Worm (Caenorhabditis elegans) whole organism, L2 larva: ENCODE data around the gene C07H6.9.

Experiments used
- C34F6.9 ChIP-seq: fragments of 150-350 bp; optimal IDR thresholded peaks from 2 replicates; lab custom pipeline; 2014; ENCODE audit warnings: missing biosample characterization, missing genetic modification characterization
- F13H6.1 ChIP-seq: sonication (generic microtip); optimal IDR thresholded peaks from 2 replicates; lab custom pipeline; 2016; ENCODE audit warnings: missing genetic modification characterization, missing compliant biosample characterization
- R02D3.7 ChIP-seq: fragments of 150-350 bp; optimal IDR thresholded peaks from 2 replicates; lab custom pipeline; 2014; ENCODE audit warnings: missing biosample characterization, missing genetic modification characterization
- Y55F3AM.14 ChIP-seq: fragments of 200-800 bp; sonication (Bioruptor generic); optimal IDR thresholded peaks from 2 replicates; lab custom pipeline; 2018; ENCODE audit warnings: mild to moderate bottlenecking, missing genetic modification characterization, missing compliant biosample characterization
- ZK546.5 ChIP-seq: sonication (generic microtip); optimal IDR thresholded peaks from 2 replicates; lab custom pipeline; 2017; ENCODE audit warnings: missing biosample characterization, missing genetic modification characterization
- alr-1 ChIP-seq: fragments of 150-350 bp; optimal IDR thresholded peaks from 2 replicates; lab custom pipeline; 2014; ENCODE audit warnings: missing biosample characterization, missing genetic modification characterization
- blmp-1 ChIP-seq: sonication (generic microtip); optimal IDR thresholded peaks from 2 replicates; lab custom pipeline; 2017; ENCODE audit warnings: missing genetic modification characterization, mild to moderate bottlenecking, missing compliant biosample characterization, antibody characterized with exemption, moderate library complexity; ENCODE audit not compliant: insufficient read depth
- ceh-16 ChIP-seq: fragments of 150-350 bp; optimal IDR thresholded peaks from 2 replicates; lab custom pipeline; 2014; ENCODE audit warnings: missing biosample characterization, missing genetic modification characterization
- crh-2 ChIP-seq: sonication (generic microtip); optimal IDR thresholded peaks from 2 replicates; lab custom pipeline; 2017; ENCODE audit warnings: missing biosample characterization, missing genetic modification characterization
- dmd-4 ChIP-seq: sonication (generic microtip); optimal IDR thresholded peaks from 2 replicates; lab custom pipeline; 2017; ENCODE audit warnings: missing biosample characterization, missing genetic modification characterization
- egl-27 ChIP-seq: sonication (generic microtip); optimal IDR thresholded peaks from 3 replicates; lab custom pipeline; 2017; ENCODE audit warnings: missing biosample characterization, missing genetic modification reagents, missing genetic modification characterization
- elt-1 ChIP-seq: fragments of 150-350 bp; optimal IDR thresholded peaks from 2 replicates; lab custom pipeline; 2014; ENCODE audit warnings: missing biosample characterization, missing genetic modification characterization
- elt-3 ChIP-seq: sonication (generic microtip); optimal IDR thresholded peaks from 2 replicates; lab custom pipeline; 2017; ENCODE audit warnings: missing biosample characterization, missing genetic modification characterization
- gmeb-1 ChIP-seq: fragments of 150-350 bp; optimal IDR thresholded peaks from 2 replicates; lab custom pipeline; 2014; ENCODE audit warnings: missing biosample characterization, missing genetic modification characterization
- lin-11 ChIP-seq: fragments of 150-350 bp; sonication (generic microtip); optimal IDR thresholded peaks from 2 replicates; lab custom pipeline; 2014; ENCODE audit warnings: missing biosample characterization, missing genetic modification characterization, inconsistent platforms, mixed read lengths
- lin-39 ChIP-seq: fragments of 150-350 bp; optimal IDR thresholded peaks from 2 replicates; lab custom pipeline; 2014; ENCODE audit warnings: missing biosample characterization, missing genetic modification reagents, missing genetic modification characterization
- lsy-2 ChIP-seq, 2 experiments: fragments of 150-350 bp in 1 of 2; sonication (generic microtip) in 1 of 2; optimal IDR thresholded peaks; 2 replicates each; lab custom pipeline; 2014 to 2017; ENCODE audit warnings: missing biosample characterization in 2 of 2, missing genetic modification characterization in 2 of 2
- mab-5 ChIP-seq: fragments of 150-350 bp; optimal IDR thresholded peaks from 2 replicates; lab custom pipeline; 2014; ENCODE audit warnings: missing biosample characterization, missing genetic modification characterization
- mbf-1 ChIP-seq: sonication (generic microtip); optimal IDR thresholded peaks from 2 replicates; lab custom pipeline; 2017; ENCODE audit warnings: missing biosample characterization, missing genetic modification characterization
- nhr-10 ChIP-seq: sonication (generic microtip); optimal IDR thresholded peaks from 2 replicates; lab custom pipeline; 2017; ENCODE audit warnings: missing biosample characterization, missing genetic modification characterization
- nhr-12 ChIP-seq: fragments of 150-350 bp; optimal IDR thresholded peaks from 2 replicates; lab custom pipeline; 2014; ENCODE audit warnings: missing biosample characterization, missing genetic modification characterization
- nhr-129 ChIP-seq: fragments of 150-350 bp; optimal IDR thresholded peaks from 2 replicates; lab custom pipeline; 2014; ENCODE audit warnings: missing biosample characterization, missing genetic modification characterization
- nhr-21 ChIP-seq: fragments of 150-350 bp; optimal IDR thresholded peaks from 2 replicates; lab custom pipeline; 2014; ENCODE audit warnings: missing biosample characterization, missing genetic modification characterization
- nhr-25 ChIP-seq: fragments of 150-350 bp; sonication (generic microtip); optimal IDR thresholded peaks from 3 replicates; lab custom pipeline; 2014; ENCODE audit warnings: missing biosample characterization, missing genetic modification characterization
- nhr-77 ChIP-seq: fragments of 150-350 bp; optimal IDR thresholded peaks from 2 replicates; lab custom pipeline; 2014; ENCODE audit warnings: missing biosample characterization, missing genetic modification characterization
- peb-1 ChIP-seq: fragments of 150-350 bp; optimal IDR thresholded peaks from 2 replicates; lab custom pipeline; 2014; ENCODE audit warnings: missing biosample characterization, missing genetic modification characterization
- sem-4 ChIP-seq: fragments of 150-350 bp; optimal IDR thresholded peaks from 2 replicates; lab custom pipeline; 2014; ENCODE audit warnings: missing biosample characterization, missing genetic modification reagents, missing genetic modification characterization
- skn-1 ChIP-seq: sonication (generic microtip); optimal IDR thresholded peaks from 2 replicates; lab custom pipeline; 2017; ENCODE audit warnings: missing biosample characterization, missing genetic modification characterization
- sma-3 ChIP-seq: sonication (generic microtip); optimal IDR thresholded peaks from 2 replicates; lab custom pipeline; 2016; ENCODE audit warnings: missing genetic modification reagents, missing genetic modification characterization, missing compliant biosample characterization
- sma-9 ChIP-seq, 2 experiments: fragments of 150-350 bp in 1 of 2; sonication (generic microtip) in 1 of 2; optimal IDR thresholded peaks; 2 replicates each; lab custom pipeline; 2014 to 2016; ENCODE audit warnings: missing genetic modification characterization in 2 of 2, mild to moderate bottlenecking in 1 of 2, missing biosample characterization in 1 of 2, missing compliant biosample characterization in 1 of 2, missing genetic modification reagents in 1 of 2, moderate library complexity in 1 of 2
- unc-55 ChIP-seq: fragments of 150-350 bp; sonication (generic microtip); optimal IDR thresholded peaks from 3 replicates; lab custom pipeline; 2014; ENCODE audit warnings: missing biosample characterization, missing genetic modification reagents, missing genetic modification characterization
- unc-62 ChIP-seq: fragments of 150-350 bp; optimal IDR thresholded peaks from 2 replicates; lab custom pipeline; 2014; ENCODE audit warnings: missing biosample characterization, missing genetic modification reagents, missing genetic modification characterization
- zag-1 ChIP-seq: fragments of 150-350 bp; optimal IDR thresholded peaks from 2 replicates; lab custom pipeline; 2014; ENCODE audit warnings: missing biosample characterization, missing genetic modification characterization
- ztf-1 ChIP-seq: fragments of 200-800 bp; sonication (Bioruptor generic); conservative IDR thresholded peaks from 2 replicates; pipeline ENCODE4 v1.3.6; 2022; ENCODE audit warnings: missing genetic modification characterization, missing compliant biosample characterization
- ztf-11 ChIP-seq: sonication (generic microtip); optimal IDR thresholded peaks from 2 replicates; lab custom pipeline; 2017; ENCODE audit warnings: missing biosample characterization, missing genetic modification characterization
- ztf-4 ChIP-seq: fragments of 150-350 bp; optimal IDR thresholded peaks from 2 replicates; lab custom pipeline; 2014; ENCODE audit warnings: missing biosample characterization, missing genetic modification characterization

C07H6.9 gene

DNA sequence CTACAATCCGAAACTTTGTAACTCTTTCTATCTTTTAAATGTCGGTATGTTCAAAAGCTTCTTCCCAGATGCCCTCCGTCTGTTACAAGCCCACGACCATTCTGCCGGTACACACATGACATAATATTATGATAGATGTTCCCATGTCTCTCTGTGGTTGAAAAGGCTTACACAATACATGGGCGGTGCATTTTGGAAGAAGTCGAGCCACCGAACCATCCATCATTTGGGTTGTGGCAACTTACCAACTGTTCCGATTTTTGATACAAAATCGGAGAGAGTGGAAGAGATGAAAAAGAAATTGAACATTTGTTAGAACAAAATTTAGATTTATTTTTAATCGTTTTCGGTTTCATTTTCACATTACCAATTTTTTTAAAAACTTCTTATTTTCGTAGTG is 49.7 kb upstream of the C07H6.9 start:
- TF ChIP-seq gmeb-1 (tag; lab: Kevin White, UChicago): no peak
- TF ChIP-seq ztf-4: no peak
- no peak for TF ChIP-seq dmd-4 (tag; lab: Kevin White, UChicago)
- TF ChIP-seq blmp-1 (tag; lab: Kevin White, UChicago): no peak
- peak; percentile 74 for TF ChIP-seq mab-5
- no peak for TF ChIP-seq sma-3 (GFP tag; lab: Kevin White, UChicago)
- no peak for TF ChIP-seq Y55F3AM.14
- TF ChIP-seq nhr-21 (tag; lab: Kevin White, UChicago): no peak
- TF ChIP-seq skn-1 (tag; lab: Kevin White, UChicago): no peak
- peak; percentile 12 for TF ChIP-seq unc-55 (GFP tag; lab: Kevin White, UChicago)
- no peak for TF ChIP-seq ceh-16 (tag; lab: Kevin White, UChicago)
- TF ChIP-seq sma-9 (GFP tag; optimal IDR thresholded peaks at IDR 0.05; lab: Kevin White, UChicago): no peak
- TF ChIP-seq sma-9 (tag; optimal IDR thresholded peaks at IDR 0.05; lab: Kevin White, UChicago): no peak
- no peak for TF ChIP-seq ZK546.5 (tag; lab: Kevin White, UChicago)
- TF ChIP-seq sem-4 (tag; lab: Kevin White, UChicago): peak; percentile 1
- TF ChIP-seq lin-39 (tag; lab: Kevin White, UChicago): no peak
- TF ChIP-seq ztf-1 (GFP tag; lab: Robert Waterston, UW): no peak
- TF ChIP-seq F13H6.1 (tag; lab: Kevin White, UChicago): peak; percentile 50
- TF ChIP-seq alr-1 (tag; lab: Kevin White, UChicago): no peak
- TF ChIP-seq mbf-1 (tag; lab: Kevin White, UChicago): no peak
- TF ChIP-seq nhr-77: no peak
- no peak for TF ChIP-seq nhr-12
- peak in 1 of 2 experiments; percentile 44 for TF ChIP-seq lsy-2 (tag; optimal IDR thresholded peaks at IDR 0.05; lab: Kevin White, UChicago)

DNA sequence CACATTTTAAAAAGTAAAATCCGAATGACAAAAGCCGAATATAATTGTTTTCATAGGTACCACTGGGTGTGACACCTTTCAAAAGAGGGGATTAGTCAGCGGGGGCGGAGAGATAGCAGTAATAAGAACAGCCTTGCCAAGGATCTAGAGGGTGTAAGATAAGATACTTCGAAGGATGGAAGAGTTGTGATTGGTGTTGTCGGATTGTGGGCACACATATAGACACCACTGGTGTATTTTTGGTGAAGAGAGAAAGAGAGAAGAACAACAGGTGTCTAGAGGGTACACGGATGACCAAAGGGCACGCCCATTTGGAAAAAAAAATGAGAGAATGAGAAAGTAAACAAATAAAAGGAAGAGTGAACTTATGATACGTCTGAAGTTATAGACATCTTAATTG is 45.9 kb upstream of the C07H6.9 start:
- no peak for TF ChIP-seq lsy-2 (tag; optimal IDR thresholded peaks at IDR 0.05; lab: Kevin White, UChicago)
- no peak for TF ChIP-seq nhr-10 (tag; lab: Kevin White, UChicago)
- TF ChIP-seq ztf-4: no peak
- TF ChIP-seq crh-2 (tag; lab: Kevin White, UChicago): no peak
- TF ChIP-seq elt-1 (tag; lab: Kevin White, UChicago): no peak
- no peak for TF ChIP-seq skn-1 (tag; lab: Kevin White, UChicago)
- no peak for TF ChIP-seq unc-62
- no peak for TF ChIP-seq lin-11 (tag; lab: Kevin White, UChicago)
- no peak for TF ChIP-seq nhr-129 (tag; lab: Kevin White, UChicago)
- TF ChIP-seq egl-27 (tag; lab: Kevin White, UChicago): no peak
- TF ChIP-seq zag-1 (tag; lab: Kevin White, UChicago): no peak
- no peak for TF ChIP-seq nhr-12
- TF ChIP-seq sma-9 (GFP tag; optimal IDR thresholded peaks at IDR 0.05; lab: Kevin White, UChicago): no peak
- TF ChIP-seq sma-9 (tag; optimal IDR thresholded peaks at IDR 0.05; lab: Kevin White, UChicago): no peak
- no peak for TF ChIP-seq mbf-1 (tag; lab: Kevin White, UChicago)
- TF ChIP-seq sma-3 (GFP tag; lab: Kevin White, UChicago): no peak
- TF ChIP-seq dmd-4 (tag; lab: Kevin White, UChicago): no peak
- TF ChIP-seq nhr-77: no peak

ce11 chrIII:7544211-7544610 is 44.9 kb upstream of the C07H6.9 start:
- TF ChIP-seq sem-4 (tag; lab: Kevin White, UChicago) (no peak), blmp-1 (tag; lab: Kevin White, UChicago) (peak; percentile 4), ceh-16 (tag; lab: Kevin White, UChicago) (no peak), crh-2 (tag; lab: Kevin White, UChicago) (peak; percentile 19), nhr-21 (tag; lab: Kevin White, UChicago) (no peak), peb-1 (tag; lab: Kevin White, UChicago) (no peak), mab-5 (peak; percentile 87), C34F6.9 (tag; lab: Kevin White, UChicago) (peak; percentile 51), ztf-4 (no peak), unc-55 (GFP tag; lab: Kevin White, UChicago) (peak; percentile 62), lsy-2 (tag; optimal IDR thresholded peaks at IDR 0.05; lab: Kevin White, UChicago) (peak in 1 of 2 experiments; percentile 52), nhr-129 (tag; lab: Kevin White, UChicago) (peak; percentile 22)
- TF ChIP-seq, all 48 proteins: peak for 7

- no peak for TF ChIP-seq nhr-25
- TF ChIP-seq ztf-11: no peak
- no peak for TF ChIP-seq R02D3.7 (tag; lab: Kevin White, UChicago)
- no peak for TF ChIP-seq unc-62
- TF ChIP-seq gmeb-1 (tag; lab: Kevin White, UChicago): no peak
- no peak for TF ChIP-seq ceh-16 (tag; lab: Kevin White, UChicago)
- TF ChIP-seq unc-55 (GFP tag; lab: Kevin White, UChicago): no peak
- TF ChIP-seq blmp-1 (tag; lab: Kevin White, UChicago): no peak
- TF ChIP-seq mab-5: no peak
- no peak for TF ChIP-seq lin-39 (tag; lab: Kevin White, UChicago)
- TF ChIP-seq alr-1 (tag; lab: Kevin White, UChicago): no peak
- no peak for TF ChIP-seq ZK546.5 (tag; lab: Kevin White, UChicago)
- TF ChIP-seq elt-3 (tag; lab: Kevin White, UChicago): no peak
Observed at ce11 chrIII:7542037-7542436, 42.8 kb upstream of the C07H6.9 start.
